Fruit fly (Drosophila melanogaster) S2 (cell line): ENCODE measurements around the gene SdhC.

Experiments used
- CG8478 ChIP-seq: fragments of >200 bp; optimal IDR thresholded peaks from 2 replicates; lab custom pipeline; 2018
- CTCF ChIP-seq, 2 experiments: fragments of >200 bp; optimal IDR thresholded peaks; 2 replicates each; lab custom pipeline; 2018

SdhC gene

DNA sequence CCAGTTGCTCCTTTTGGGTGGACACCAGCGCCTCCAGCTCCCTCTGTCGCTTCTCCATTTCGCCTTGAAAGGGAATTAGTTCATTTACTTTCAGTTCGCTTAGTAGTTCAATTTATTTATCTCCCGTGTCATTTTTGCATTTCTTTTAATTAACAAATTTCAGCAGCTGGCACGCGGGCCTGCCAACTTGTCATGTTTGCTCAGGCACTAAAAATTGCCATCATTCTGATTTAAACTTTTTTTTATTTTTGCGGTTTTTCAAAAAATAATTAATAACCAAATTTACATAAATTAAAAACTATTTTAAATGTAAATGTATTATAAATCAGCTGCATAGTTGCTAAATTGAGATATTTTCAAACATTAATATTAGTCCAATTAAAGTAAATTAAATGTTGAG is 20.7 kb upstream of the SdhC start, which contains the start of gene GCC88:
TSS of gene GCC88 (minus strand) at position 209 of the 400 bp plus-strand sequence.
- TF ChIP-seq CTCF (optimal IDR thresholded peaks at IDR 0.05; lab: Kevin White, UChicago), result no peak
- no peak for TF ChIP-seq CG8478 (lab: Kevin White, UChicago)

- no peak for TF ChIP-seq CTCF (optimal IDR thresholded peaks at IDR 0.05; lab: Kevin White, UChicago)
Observed at dm6 chr3R:11226496-11226895, 16.8 kb upstream of the SdhC start, which contains the start of gene CG17726. Gene CG17726, plus strand, starts transcription at chr3R:11226762.

DNA sequence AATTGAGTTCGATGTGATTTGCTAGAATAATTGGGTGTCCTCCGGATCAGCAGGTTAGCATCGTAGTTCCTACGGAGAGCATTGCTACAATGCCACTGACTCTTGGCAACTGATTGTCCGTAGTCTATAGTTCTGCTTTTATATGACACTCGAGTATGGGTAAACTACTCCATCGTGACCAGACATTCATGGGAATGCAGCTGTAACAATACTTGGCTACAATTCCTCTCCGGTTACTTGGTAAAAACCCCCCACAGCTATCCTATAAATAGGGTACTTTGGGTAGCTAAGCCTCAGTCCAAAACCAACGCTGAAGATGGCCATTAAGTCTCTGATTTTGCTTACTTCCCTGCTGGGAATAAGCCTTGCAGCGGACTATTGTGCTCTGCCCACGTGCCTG is 15.6 kb upstream of the SdhC start, which contains the start of gene scpr-C:
TSS of gene scpr-C (plus strand) at position 301 of the 400 bp plus-strand sequence.
- no peak for TF ChIP-seq CTCF (optimal IDR thresholded peaks at IDR 0.05; lab: Kevin White, UChicago)
- TF ChIP-seq CG8478 (lab: Kevin White, UChicago), result no peak

- TF ChIP-seq CG8478 (lab: Kevin White, UChicago) (no peak), CTCF (optimal IDR thresholded peaks at IDR 0.05; lab: Kevin White, UChicago) (no peak)
Observed at dm6 chr3R:11224478-11224877, 14.8 kb upstream of the SdhC start.

dm6 chr3R:11222587-11222986 is 12.9 kb upstream of the SdhC start:
- no peak for TF ChIP-seq CTCF (optimal IDR thresholded peaks at IDR 0.05; lab: Kevin White, UChicago)
- no peak for TF ChIP-seq CG8478 (lab: Kevin White, UChicago)

DNA sequence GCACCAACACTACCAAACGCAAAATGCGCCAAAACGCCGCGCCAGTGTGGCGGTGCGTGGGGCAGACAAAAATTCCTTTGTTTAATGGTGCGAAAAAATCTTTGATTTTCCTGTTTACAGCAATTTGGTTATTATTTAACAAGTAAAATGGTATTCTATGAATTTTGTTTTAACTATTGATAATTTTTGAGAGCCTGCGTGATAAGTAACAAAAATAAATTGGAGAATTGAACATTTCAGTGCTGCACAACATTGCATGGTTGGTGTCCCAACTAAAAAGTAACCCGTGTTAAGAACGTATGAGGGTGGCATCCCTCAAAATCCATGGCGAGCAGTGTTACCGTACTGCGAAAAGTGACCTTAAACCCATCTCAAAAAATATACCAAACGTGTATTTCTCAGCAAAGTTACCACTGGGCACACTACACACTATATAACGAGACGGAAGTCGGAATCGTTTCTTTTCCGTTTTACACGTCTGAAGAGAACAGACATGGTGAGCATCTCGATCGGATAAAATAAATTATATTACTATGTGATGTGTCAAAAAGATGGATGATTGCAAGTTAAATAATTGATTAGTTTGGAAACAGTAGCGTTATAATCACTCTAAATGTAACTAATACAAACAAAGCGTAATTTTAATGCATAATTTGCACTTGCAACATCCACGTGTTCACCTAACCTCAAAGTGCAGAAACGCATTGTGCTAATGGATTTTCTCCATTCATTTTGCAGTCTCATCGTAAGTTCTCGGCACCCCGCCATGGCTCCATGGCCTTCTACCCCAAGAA is 12.0 kb upstream of the SdhC start, which contains the start of the genes CG6693 and RpL3:
TSS of gene CG6693 (minus strand) at position 203 of the 794 bp plus-strand sequence.
TSS of gene RpL3 (plus strand) at position 458 of the 794 bp plus-strand sequence.
- TF ChIP-seq CTCF (optimal IDR thresholded peaks at IDR 0.05; lab: Kevin White, UChicago) (peak; percentile 63 to 66), CG8478 (lab: Kevin White, UChicago) (no peak)

- no peak for TF ChIP-seq CG8478 (lab: Kevin White, UChicago)
- no peak for TF ChIP-seq CTCF (optimal IDR thresholded peaks at IDR 0.05; lab: Kevin White, UChicago)
Observed at dm6 chr3R:11219883-11220282, 10.2 kb upstream of the SdhC start, which contains the start of gene CG6689. Gene CG6689, minus strand, starts transcription at chr3R:11220064.

- peak; percentile 3 to 55 for TF ChIP-seq CTCF (optimal IDR thresholded peaks at IDR 0.05; lab: Kevin White, UChicago)
- no peak for TF ChIP-seq CG8478 (lab: Kevin White, UChicago)
Observed at dm6 chr3R:11216156-11216630, 6.5 kb upstream of the SdhC start, which contains the start of the genes RpS25 and CG4820. Gene RpS25, minus strand, starts transcription at chr3R:11216287. Gene CG4820, plus strand, starts transcription at chr3R:11216535.

- no peak for TF ChIP-seq CG8478 (lab: Kevin White, UChicago)
- no peak for TF ChIP-seq CTCF (optimal IDR thresholded peaks at IDR 0.05; lab: Kevin White, UChicago)
Observed at dm6 chr3R:11214449-11214950, 4.9 kb upstream of the SdhC start, which contains the start of gene ZnT86D. Gene ZnT86D, minus strand, starts transcription at chr3R:11214539.

- TF ChIP-seq CTCF (optimal IDR thresholded peaks at IDR 0.05; lab: Kevin White, UChicago) (peak; percentile 31 to 42), CG8478 (lab: Kevin White, UChicago) (no peak)
Observed at dm6 chr3R:11211291-11212061, 1.8 kb upstream of the SdhC start.

DNA sequence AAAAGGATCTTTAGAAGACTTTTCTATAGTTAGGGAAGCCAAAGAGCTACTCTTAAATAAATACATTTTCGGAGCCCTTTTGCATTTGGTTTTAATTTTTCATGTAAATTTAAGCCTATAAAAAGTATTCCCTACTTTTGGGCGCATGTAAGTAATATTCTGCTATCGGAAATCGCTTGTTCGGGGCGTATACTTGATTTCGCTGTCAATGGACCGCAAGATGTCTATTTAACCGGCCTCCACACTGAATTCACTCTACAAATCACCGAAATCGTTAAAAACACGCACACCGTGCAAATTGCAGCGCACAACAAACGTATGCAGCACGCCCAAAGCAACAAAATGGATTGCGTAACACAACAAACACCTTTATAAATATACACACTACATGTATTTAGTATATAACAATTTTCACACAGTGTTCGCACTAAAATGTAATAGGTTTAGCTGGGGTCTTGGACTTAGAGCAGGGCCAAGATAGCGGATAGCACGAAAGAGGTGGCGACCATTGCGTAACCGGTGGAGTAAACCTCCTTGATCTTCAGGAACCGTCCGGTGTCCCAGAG is 800 bp downstream of the SdhC start:
- TF ChIP-seq CTCF (optimal IDR thresholded peaks at IDR 0.05; lab: Kevin White, UChicago) (no peak), CG8478 (lab: Kevin White, UChicago) (no peak)

DNA sequence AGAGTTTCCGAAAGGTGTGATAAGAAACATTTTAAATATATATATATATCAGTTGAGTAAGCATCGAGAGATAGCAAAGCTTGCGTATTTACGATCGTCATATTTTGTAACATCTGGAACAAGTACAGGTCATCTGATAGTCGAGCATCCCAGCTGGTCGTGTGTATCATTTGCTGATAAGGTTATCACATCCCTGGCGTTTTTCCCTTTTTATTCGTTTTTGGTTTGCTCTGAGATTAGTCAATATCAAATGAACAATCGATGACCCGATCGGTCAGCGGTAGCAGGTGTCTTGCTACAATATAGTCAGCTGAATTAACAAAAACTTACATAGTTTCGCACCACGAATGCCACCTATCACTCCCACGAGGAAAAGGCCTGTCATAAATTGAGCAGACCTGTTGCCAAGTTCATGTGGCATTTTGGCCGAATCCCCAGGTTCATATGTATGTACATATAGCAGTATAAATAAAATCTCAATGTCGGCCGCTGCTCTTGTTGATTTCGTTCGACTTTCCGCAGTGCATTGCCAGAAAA is 8.7 kb downstream of the SdhC start:
- TF ChIP-seq CG8478 (lab: Kevin White, UChicago) (no peak), CTCF (optimal IDR thresholded peaks at IDR 0.05; lab: Kevin White, UChicago) (no peak)

DNA sequence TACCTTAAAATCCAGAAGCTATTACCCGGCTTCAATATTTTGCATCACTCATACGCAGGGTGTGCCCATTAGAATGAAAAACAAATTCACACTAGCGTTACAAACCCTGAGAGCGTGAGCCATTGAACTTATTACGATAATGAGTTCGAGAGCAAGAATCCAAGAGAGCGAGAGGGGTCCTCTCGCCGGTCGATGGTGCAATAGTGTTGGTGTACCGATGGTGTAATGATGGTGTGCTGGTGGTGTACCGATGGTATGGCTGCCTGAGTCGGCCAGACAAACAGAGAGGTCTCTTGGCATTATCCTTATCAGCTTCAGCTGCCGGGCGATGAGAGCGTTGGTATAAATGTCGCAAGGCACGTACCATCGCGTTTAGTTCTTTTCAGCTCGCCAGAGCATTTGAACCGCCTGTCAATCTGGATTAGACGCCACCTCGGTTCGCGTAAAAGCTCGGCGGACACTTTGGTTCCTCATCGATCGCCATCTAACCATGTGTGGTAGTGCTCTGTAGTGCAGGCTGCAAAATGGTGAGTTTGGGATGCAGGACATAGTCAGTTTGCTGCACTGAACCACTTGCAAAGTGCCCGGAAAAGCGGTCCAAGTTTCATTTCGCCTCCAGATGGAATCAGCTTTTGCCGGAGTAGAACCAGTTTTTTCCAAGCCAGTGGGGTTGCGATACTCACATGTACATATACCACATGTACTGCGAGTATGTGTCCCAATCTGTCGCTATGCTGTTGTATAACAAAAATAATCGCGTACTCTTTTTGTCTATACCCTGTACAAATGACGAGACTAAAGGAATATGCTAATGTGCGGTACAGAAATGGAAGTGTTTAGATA is 9.4 kb downstream of the SdhC start:
- TF ChIP-seq CG8478 (lab: Kevin White, UChicago) (no peak), CTCF (optimal IDR thresholded peaks at IDR 0.05; lab: Kevin White, UChicago) (no peak)
